Worm (Caenorhabditis elegans) whole organism, L3 larva: ENCODE data around the gene F56A11.4.

Source experiments
- ama-1 ChIP-seq: fragments of 150-350 bp; optimal IDR thresholded peaks from 2 replicates; lab custom pipeline; 2018
- ceh-82 ChIP-seq: fragments of 150-350 bp; optimal IDR thresholded peaks from 2 replicates; lab custom pipeline; 2014; ENCODE audit warnings: missing biosample characterization, missing genetic modification characterization
- daf-12 ChIP-seq: fragments of 150-350 bp; optimal IDR thresholded peaks from 2 replicates; lab custom pipeline; 2014; ENCODE audit warnings: missing biosample characterization, missing genetic modification reagents, missing genetic modification characterization
- elt-2 ChIP-seq: sonication (generic microtip); optimal IDR thresholded peaks from 2 replicates; lab custom pipeline; 2016; ENCODE audit warnings: missing genetic modification reagents, mild to moderate bottlenecking, missing genetic modification characterization, missing compliant biosample characterization
- fkh-10 ChIP-seq: sonication (generic microtip); optimal IDR thresholded peaks from 2 replicates; lab custom pipeline; 2017; ENCODE audit warnings: missing biosample characterization, missing genetic modification reagents, missing genetic modification characterization
- fos-1 ChIP-seq: fragments of 150-350 bp; optimal IDR thresholded peaks from 2 replicates; lab custom pipeline; 2014; ENCODE audit warnings: missing biosample characterization, missing genetic modification characterization
- nhr-11 ChIP-seq: fragments of 150-350 bp; optimal IDR thresholded peaks from 2 replicates; lab custom pipeline; 2014; ENCODE audit warnings: missing biosample characterization, missing genetic modification characterization
- nhr-23 ChIP-seq: fragments of 150-350 bp; optimal IDR thresholded peaks from 2 replicates; lab custom pipeline; 2014; ENCODE audit warnings: missing biosample characterization, missing genetic modification reagents, missing genetic modification characterization
- nhr-237 ChIP-seq: fragments of 150-350 bp; optimal IDR thresholded peaks from 2 replicates; lab custom pipeline; 2014; ENCODE audit warnings: missing biosample characterization, missing genetic modification characterization
- nhr-25 ChIP-seq: sonication (generic microtip); optimal IDR thresholded peaks from 2 replicates; lab custom pipeline; 2017; ENCODE audit warnings: missing biosample characterization, missing genetic modification characterization
- nhr-28 ChIP-seq: fragments of 150-350 bp; optimal IDR thresholded peaks from 2 replicates; lab custom pipeline; 2014; ENCODE audit warnings: missing biosample characterization, missing genetic modification characterization
- snpc-4 ChIP-seq: fragments of 150-350 bp; optimal IDR thresholded peaks from 2 replicates; lab custom pipeline; 2014; ENCODE audit warnings: missing biosample characterization, missing genetic modification characterization
- ztf-11 ChIP-seq: fragments of 150-350 bp; optimal IDR thresholded peaks from 2 replicates; lab custom pipeline; 2014; ENCODE audit warnings: missing biosample characterization, missing genetic modification characterization

DNA sequence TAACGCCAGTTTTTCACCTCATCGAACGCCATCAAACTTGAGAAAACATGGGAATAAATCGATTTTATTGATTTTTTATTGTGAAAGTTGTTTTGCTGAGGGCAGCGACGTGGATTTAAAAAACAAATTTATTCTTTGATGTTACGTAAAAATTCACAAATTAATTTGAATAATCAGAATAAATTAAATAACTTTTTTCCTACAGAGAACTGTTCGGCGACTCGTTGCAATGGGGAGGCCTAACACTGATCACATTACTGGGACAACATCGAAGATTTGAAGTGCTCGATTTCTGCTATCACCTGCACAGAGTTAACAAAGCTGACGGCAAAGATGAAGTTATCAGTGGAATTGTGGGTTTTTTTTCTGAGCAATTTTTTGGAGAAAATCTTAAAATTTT is 34.0 kb downstream of the F56A11.4 start, which contains the start of gene F56A11.6:
- TF ChIP-seq ceh-82 (tag; lab: Kevin White, UChicago) (no peak), nhr-28 (tag; lab: Kevin White, UChicago) (no peak), elt-2 (tag; lab: Kevin White, UChicago) (no peak), fkh-10 (GFP tag; lab: Kevin White, UChicago) (no peak), fos-1 (no peak), ama-1 (no peak), nhr-237 (tag; lab: Kevin White, UChicago) (no peak), snpc-4 (tag; lab: Kevin White, UChicago) (no peak), daf-12 (tag; lab: Kevin White, UChicago) (no peak), nhr-25 (tag; lab: Kevin White, UChicago) (no peak), nhr-11 (tag; lab: Kevin White, UChicago) (no peak), nhr-23 (tag; lab: Kevin White, UChicago) (no peak), ztf-11 (tag; lab: Kevin White, UChicago) (no peak)
